Fruit fly (Drosophila melanogaster): ENCODE measurements around the gene Las.

- TF ChIP-seq Sin3A (optimal IDR thresholded peaks at IDR 0.05) (no peak), h (optimal IDR thresholded peaks at IDR 0.05) (no peak), psq (optimal IDR thresholded peaks at IDR 0.05) (no peak), ttk (optimal IDR thresholded peaks at IDR 0.05) (no peak), Myc (optimal IDR thresholded peaks at IDR 0.05) (no peak)
Observed at dm6 chr3L:20465941-20466340, 33.8 kb upstream of the Las start, which contains the start of gene CG42764.

Data from Kc167 (cell line).